Worm (Caenorhabditis elegans) whole organism, early embryonic: Measurements from ENCODE around the gene F57C2.4.

ENCODE experiments used
- aly-1 ChIP-seq: sonication (generic microtip); optimal IDR thresholded peaks from 2 replicates; lab custom pipeline; 2016; ENCODE audit warnings: missing genetic modification characterization, missing compliant biosample characterization
- pes-1 ChIP-seq: fragments of 200-800 bp; sonication (Bioruptor generic); IDR thresholded peaks from 2 replicates; pipeline ENCODE4 v1.3.6; 2022; ENCODE audit warnings: missing genetic modification reagents, missing genetic modification characterization, missing compliant biosample characterization

ce11 chrII:14492592-14493196 lies 32.4 kb upstream of the F57C2.4 start:
- no peak for TF ChIP-seq aly-1 (tag; lab: Kevin White, UChicago)
- no peak for TF ChIP-seq pes-1
